Fruit fly (Drosophila melanogaster) whole organism, embryonic: ENCODE data around the gene eIF3l.

ENCODE experiments used
- CG10431 ChIP-seq: fragments of 200-800 bp; sonication (Bioruptor generic); optimal IDR thresholded peaks from 3 replicates; lab custom pipeline; 2018; ENCODE audit warnings: missing biosample characterization, mild to moderate bottlenecking, missing genetic modification characterization
- Taf1 ChIP-seq: fragments of 200-800 bp; sonication (Bioruptor generic); IDR thresholded peaks from 2 replicates; pipeline ENCODE4 v1.3.6; 2022; ENCODE audit warnings: missing biosample characterization, missing genetic modification characterization

DNA sequence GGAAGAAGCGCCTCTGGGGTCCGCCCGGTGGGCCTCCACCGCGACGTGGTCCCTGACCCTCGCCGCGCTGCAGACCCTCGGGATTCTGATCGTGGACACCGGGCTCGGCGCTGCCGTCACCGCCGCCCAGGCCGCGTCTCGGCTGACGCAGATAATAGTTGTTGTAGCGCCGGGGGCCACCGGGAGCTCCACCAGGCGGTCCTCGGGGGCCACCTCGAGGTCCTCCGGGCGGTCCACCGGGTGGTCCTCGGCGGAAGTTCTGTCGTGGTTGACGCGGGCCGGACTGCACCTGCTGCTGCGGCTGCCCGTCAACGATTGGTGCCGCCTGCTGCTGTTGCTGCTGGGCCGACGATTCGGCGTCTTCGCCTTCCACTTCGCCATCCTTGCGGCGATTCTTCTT is 23.0 kb downstream of the eIF3l start:
- TF ChIP-seq Taf1 (GFP tag; lab: Robert Waterston, UW) = no peak
- TF ChIP-seq CG10431 (GFP tag; lab: Kevin White, UChicago) = no peak
